Worm (Caenorhabditis elegans) whole organism, young adult: ENCODE measurements around the gene C17H11.5.
A peak's percentile ranks its signal among the peaks of the same experiment; 100 is the strongest.

Experiments used
- B0336.3 ChIP-seq: fragments of 200-800 bp; sonication (Bioruptor generic); IDR thresholded peaks from 2 replicates; pipeline ENCODE4 v1.3.6; 2022; ENCODE audit warnings: missing genetic modification characterization, missing compliant biosample characterization
- C17E4.6 ChIP-seq: fragments of 200-800 bp; sonication (Bioruptor generic); IDR thresholded peaks from 2 replicates; pipeline ENCODE4 v1.3.6; 2022; ENCODE audit warnings: missing genetic modification reagents, missing genetic modification characterization, missing compliant biosample characterization
- D2030.7 ChIP-seq: fragments of 200-800 bp; sonication (Bioruptor generic); IDR thresholded peaks from 2 replicates; pipeline ENCODE4 v1.3.6; 2022; ENCODE audit warnings: missing genetic modification reagents, missing genetic modification characterization, missing compliant biosample characterization
- F37B4.10 ChIP-seq: fragments of 200-800 bp; sonication (Bioruptor generic); IDR thresholded peaks from 2 replicates; pipeline ENCODE4 v1.3.6; 2022; ENCODE audit warnings: missing genetic modification characterization, missing compliant biosample characterization
- F39B2.1 ChIP-seq: fragments of 200-800 bp; sonication (Bioruptor generic); IDR thresholded peaks from 2 replicates; pipeline ENCODE4 v1.3.6; 2022; ENCODE audit warnings: missing genetic modification reagents, missing genetic modification characterization, missing compliant biosample characterization
- F49E8.2 ChIP-seq: sonication (generic microtip); optimal IDR thresholded peaks from 3 replicates; lab custom pipeline; 2017; ENCODE audit warnings: missing genetic modification characterization, mild to moderate bottlenecking, missing compliant biosample characterization, antibody characterized with exemption, moderate library complexity; ENCODE audit not compliant: insufficient read depth
- F57A8.1 ChIP-seq: fragments of 200-800 bp; sonication (Bioruptor generic); optimal IDR thresholded peaks from 2 replicates; lab custom pipeline; 2018; ENCODE audit warnings: mild to moderate bottlenecking, missing genetic modification characterization, moderate library complexity, missing compliant biosample characterization
- K11D2.4 ChIP-seq: fragments of 200-800 bp; sonication (Bioruptor generic); IDR thresholded peaks from 2 replicates; pipeline ENCODE4 v1.3.6; 2022; ENCODE audit warnings: missing genetic modification reagents, missing genetic modification characterization, missing compliant biosample characterization
- Y79H2A.3 ChIP-seq: fragments of 200-800 bp; sonication (Bioruptor generic); conservative IDR thresholded peaks from 2 replicates; pipeline ENCODE4 v1.3.6; 2022; ENCODE audit warnings: missing genetic modification reagents, missing genetic modification characterization, missing compliant biosample characterization
- ZK185.1 ChIP-seq: sonication (generic microtip); optimal IDR thresholded peaks from 2 replicates; lab custom pipeline; 2016; ENCODE audit warnings: mild to moderate bottlenecking, missing genetic modification characterization, missing compliant biosample characterization; ENCODE audit not compliant: poor library complexity, severe bottlenecking
- akir-1 ChIP-seq: fragments of 200-800 bp; sonication (Bioruptor generic); optimal IDR thresholded peaks from 2 replicates; lab custom pipeline; 2018; ENCODE audit warnings: mild to moderate bottlenecking, missing genetic modification characterization, moderate library complexity, missing compliant biosample characterization
- attf-6 ChIP-seq: fragments of 200-800 bp; sonication (Bioruptor generic); IDR thresholded peaks from 2 replicates; pipeline ENCODE4 v1.3.6; 2022; ENCODE audit warnings: missing genetic modification reagents, missing genetic modification characterization, missing compliant biosample characterization
- bed-1 ChIP-seq: fragments of 200-800 bp; sonication (Bioruptor generic); IDR thresholded peaks from 2 replicates; pipeline ENCODE4 v1.3.6; 2022; ENCODE audit warnings: missing genetic modification reagents, missing genetic modification characterization, missing compliant biosample characterization
- ccch-3 ChIP-seq: fragments of 200-800 bp; sonication (Bioruptor generic); optimal IDR thresholded peaks from 2 replicates; lab custom pipeline; 2018; ENCODE audit warnings: mild to moderate bottlenecking, missing genetic modification characterization, missing compliant biosample characterization
- ceh-27 ChIP-seq: fragments of 200-800 bp; sonication (Bioruptor generic); optimal IDR thresholded peaks from 2 replicates; lab custom pipeline; 2018; ENCODE audit warnings: mild to moderate bottlenecking, missing genetic modification characterization, moderate library complexity, missing compliant biosample characterization
- ceh-40 ChIP-seq: fragments of 200-800 bp; sonication (Bioruptor generic); IDR thresholded peaks from 2 replicates; pipeline ENCODE4 v1.3.6; 2022; ENCODE audit warnings: missing genetic modification characterization, missing compliant biosample characterization
- ceh-58 ChIP-seq: fragments of 200-800 bp; sonication (Bioruptor generic); IDR thresholded peaks from 2 replicates; pipeline ENCODE4 v1.3.6; 2022; ENCODE audit warnings: missing genetic modification characterization, missing compliant biosample characterization
- chd-7 ChIP-seq: sonication (generic microtip); optimal IDR thresholded peaks from 2 replicates; lab custom pipeline; 2016; ENCODE audit warnings: mild to moderate bottlenecking, missing genetic modification characterization, moderate library complexity, missing compliant biosample characterization
- dpff-1 ChIP-seq: sonication (generic microtip); optimal IDR thresholded peaks from 2 replicates; lab custom pipeline; 2017; ENCODE audit warnings: mild to moderate bottlenecking, missing genetic modification characterization, missing compliant biosample characterization
- dpl-1 ChIP-seq: fragments of 150-350 bp; optimal IDR thresholded peaks from 2 replicates; lab custom pipeline; 2014; ENCODE audit warnings: missing biosample characterization, missing genetic modification reagents, missing genetic modification characterization
- egl-18 ChIP-seq: fragments of 200-800 bp; sonication (Bioruptor generic); IDR thresholded peaks from 2 replicates; pipeline ENCODE4 v1.3.6; 2022; ENCODE audit warnings: missing genetic modification reagents, missing genetic modification characterization, missing compliant biosample characterization
- egl-44 ChIP-seq: fragments of 200-800 bp; sonication (Bioruptor generic); IDR thresholded peaks from 2 replicates; pipeline ENCODE4 v1.3.6; 2022; ENCODE audit warnings: missing genetic modification reagents, missing genetic modification characterization, missing compliant biosample characterization
- ekl-4 ChIP-seq: fragments of 200-800 bp; sonication (Bioruptor generic); IDR thresholded peaks from 2 replicates; pipeline ENCODE4 v1.3.6; 2022; ENCODE audit warnings: missing genetic modification reagents, missing genetic modification characterization, missing compliant biosample characterization
- ets-4 ChIP-seq: fragments of 200-800 bp; sonication (Bioruptor generic); optimal IDR thresholded peaks from 2 replicates; lab custom pipeline; 2018; ENCODE audit warnings: mild to moderate bottlenecking, missing genetic modification characterization, missing compliant biosample characterization
- hlh-12 ChIP-seq: sonication (generic microtip); optimal IDR thresholded peaks from 2 replicates; lab custom pipeline; 2016; ENCODE audit warnings: missing genetic modification characterization, missing compliant biosample characterization
- hlh-26 ChIP-seq: fragments of 200-800 bp; sonication (Bioruptor generic); conservative IDR thresholded peaks from 2 replicates; pipeline ENCODE4 v1.3.6; 2022; ENCODE audit warnings: missing genetic modification reagents, missing genetic modification characterization, missing compliant biosample characterization
- hmg-1.2 ChIP-seq: fragments of 200-800 bp; sonication (Bioruptor generic); IDR thresholded peaks from 2 replicates; pipeline ENCODE4 v1.3.6; 2022; ENCODE audit warnings: missing genetic modification reagents, missing genetic modification characterization, missing compliant biosample characterization
- hrde-1 ChIP-seq: sonication (generic microtip); optimal IDR thresholded peaks from 2 replicates; lab custom pipeline; 2016; ENCODE audit warnings: missing genetic modification characterization, mild to moderate bottlenecking, missing compliant biosample characterization, moderate library complexity, missing genotype, missing genetic modification reagents, borderline replicate concordance
- lin-35 ChIP-seq, 3 experiments: fragments of 150-350 bp in 2 of 3; sonication (generic microtip) in 1 of 3; optimal IDR thresholded peaks; 2 replicates each; lab custom pipeline; 2014 to 2018; ENCODE audit warnings: missing biosample characterization in 3 of 3, missing genetic modification characterization in 3 of 3, missing genetic modification reagents in 3 of 3
- lin-54 ChIP-seq: fragments of 200-800 bp; sonication (Bioruptor generic); optimal IDR thresholded peaks from 2 replicates; lab custom pipeline; 2018; ENCODE audit warnings: mild to moderate bottlenecking, missing genetic modification characterization, missing compliant biosample characterization
- nfyb-1 ChIP-seq: fragments of 200-800 bp; sonication (Bioruptor generic); IDR thresholded peaks from 2 replicates; pipeline ENCODE4 v1.3.6; 2022; ENCODE audit warnings: missing genetic modification reagents, missing genetic modification characterization, missing compliant biosample characterization
- nhr-120 ChIP-seq: fragments of 200-800 bp; sonication (Bioruptor generic); IDR thresholded peaks from 2 replicates; pipeline ENCODE4 v1.3.6; 2022; ENCODE audit warnings: missing genetic modification characterization, missing compliant biosample characterization
- nhr-27 ChIP-seq: fragments of 200-800 bp; sonication (Bioruptor generic); optimal IDR thresholded peaks from 2 replicates; lab custom pipeline; 2018; ENCODE audit warnings: mild to moderate bottlenecking, missing genetic modification characterization, moderate library complexity, missing compliant biosample characterization
- nhr-90 ChIP-seq: sonication (generic microtip); optimal IDR thresholded peaks from 2 replicates; lab custom pipeline; 2016; ENCODE audit warnings: missing genotype, mild to moderate bottlenecking, missing genetic modification characterization, missing compliant biosample characterization
- rcor-1 ChIP-seq: fragments of 200-800 bp; sonication (Bioruptor generic); IDR thresholded peaks from 2 replicates; pipeline ENCODE4 v1.3.6; 2022; ENCODE audit warnings: missing genetic modification reagents, missing genetic modification characterization, missing compliant biosample characterization
- rec-8 ChIP-seq, 2 experiments: sonication (generic microtip); optimal IDR thresholded peaks; 2 replicates each; lab custom pipeline; 2016; ENCODE audit warnings: mild to moderate bottlenecking in 2 of 2, missing genetic modification characterization in 2 of 2, missing genetic modification reagents in 2 of 2, missing genotype in 2 of 2, missing biosample characterization in 1 of 2, missing compliant biosample characterization in 1 of 2, moderate library complexity in 1 of 2
- snpc-3.4 ChIP-seq: sonication (generic microtip); optimal IDR thresholded peaks from 2 replicates; lab custom pipeline; 2017; ENCODE audit warnings: missing genetic modification characterization, mild to moderate bottlenecking, missing compliant biosample characterization, antibody characterized with exemption, moderate library complexity, missing genotype, missing genetic modification reagents
- somi-1 ChIP-seq: fragments of 200-800 bp; sonication (Bioruptor generic); optimal IDR thresholded peaks from 2 replicates; lab custom pipeline; 2018; ENCODE audit warnings: mild to moderate bottlenecking, missing genetic modification characterization, missing compliant biosample characterization
- tbp1 ChIP-seq: fragments of 200-800 bp; sonication (Bioruptor generic); optimal IDR thresholded peaks from 2 replicates; lab custom pipeline; 2018; ENCODE audit warnings: mild to moderate bottlenecking, missing genetic modification characterization, missing compliant biosample characterization
- tbx-9 ChIP-seq: sonication (generic microtip); optimal IDR thresholded peaks from 2 replicates; lab custom pipeline; 2016; ENCODE audit warnings: borderline replicate concordance, missing genetic modification characterization, inconsistent platforms, missing compliant biosample characterization
- unc-130 ChIP-seq: sonication (generic microtip); optimal IDR thresholded peaks from 2 replicates; lab custom pipeline; 2016; ENCODE audit warnings: missing genetic modification reagents, missing genetic modification characterization, missing compliant biosample characterization
- zim-3 ChIP-seq: sonication (generic microtip); optimal IDR thresholded peaks from 2 replicates; lab custom pipeline; 2017; ENCODE audit warnings: mild to moderate bottlenecking, missing genetic modification characterization, moderate library complexity, missing compliant biosample characterization
- ztf-22 ChIP-seq: fragments of 200-800 bp; sonication (Bioruptor generic); optimal IDR thresholded peaks from 2 replicates; lab custom pipeline; 2018; ENCODE audit warnings: mild to moderate bottlenecking, missing genetic modification characterization, moderate library complexity, missing compliant biosample characterization
- ztf-26 ChIP-seq: sonication (generic microtip); optimal IDR thresholded peaks from 2 replicates; lab custom pipeline; 2017; ENCODE audit warnings: missing genetic modification characterization, missing compliant biosample characterization
- ztf-28 ChIP-seq: fragments of 200-800 bp; sonication (Bioruptor generic); IDR thresholded peaks from 2 replicates; pipeline ENCODE4 v1.3.6; 2022; ENCODE audit warnings: missing genetic modification reagents, missing genetic modification characterization, missing compliant biosample characterization
- ztf-3 ChIP-seq: fragments of 200-800 bp; sonication (Bioruptor generic); optimal IDR thresholded peaks from 2 replicates; lab custom pipeline; 2018; ENCODE audit warnings: mild to moderate bottlenecking, missing genetic modification characterization, missing compliant biosample characterization
- ztf-6 ChIP-seq: fragments of 200-800 bp; sonication (Bioruptor generic); IDR thresholded peaks from 2 replicates; pipeline ENCODE4 v1.3.6; 2022; ENCODE audit warnings: missing genetic modification reagents, missing genetic modification characterization, missing compliant biosample characterization

C17H11.5 gene

ce11 chrX:8157132-8157531 lies 27.8 kb downstream of the C17H11.5 start:
- no peak for TF ChIP-seq F37B4.10 (GFP tag; lab: Robert Waterston, UW)
- TF ChIP-seq C17E4.6 (GFP tag; lab: Robert Waterston, UW): no peak
- no peak for TF ChIP-seq B0336.3 (GFP tag; lab: Robert Waterston, UW)
- peak; percentile 97 for TF ChIP-seq F39B2.1 (GFP tag; lab: Robert Waterston, UW)
- TF ChIP-seq, all 124 proteins: peak for 1

- TF ChIP-seq ccch-3: no peak
- peak; percentile 78 for TF ChIP-seq snpc-3.4 (tag; lab: Kevin White, UChicago)
- peak; percentile 61 for TF ChIP-seq rcor-1 (GFP tag; lab: Robert Waterston, UW)
- TF ChIP-seq ets-4: no peak
- peak; percentile 71 for TF ChIP-seq hmg-1.2 (GFP tag; lab: Robert Waterston, UW)
- no peak for TF ChIP-seq egl-44 (GFP tag; lab: Robert Waterston, UW)
- no peak for TF ChIP-seq nhr-120
- no peak for TF ChIP-seq F49E8.2 (tag; lab: Kevin White, UChicago)
- no peak for TF ChIP-seq B0336.3 (GFP tag; lab: Robert Waterston, UW)
- TF ChIP-seq ekl-4 (GFP tag; lab: Robert Waterston, UW): no peak; the same call in 1 of the 2 replicates
- TF ChIP-seq D2030.7 (GFP tag; lab: Robert Waterston, UW): peak; percentile 80
- no peak for TF ChIP-seq ztf-28
- TF ChIP-seq ceh-40 (GFP tag; lab: Robert Waterston, UW): no peak
- TF ChIP-seq dpl-1 (GFP tag; lab: Kevin White, UChicago): no peak
- TF ChIP-seq F57A8.1: no peak
- TF ChIP-seq nhr-27 (tag; lab: Kevin White, UChicago): no peak
- no peak for TF ChIP-seq K11D2.4
- no peak for TF ChIP-seq somi-1 (GFP tag; lab: Kevin White, UChicago)
- peak; percentile 23 for TF ChIP-seq lin-54 (GFP tag; lab: Kevin White, UChicago)
- TF ChIP-seq ztf-6: no peak
- no peak for TF ChIP-seq unc-130
- TF ChIP-seq F39B2.1 (GFP tag; lab: Robert Waterston, UW): no peak
- TF ChIP-seq tbx-9 (tag; lab: Kevin White, UChicago): no peak
- no peak for TF ChIP-seq ceh-27 (GFP tag; lab: Kevin White, UChicago)
- no peak for TF ChIP-seq chd-7 (tag; lab: Kevin White, UChicago)
- no peak for TF ChIP-seq hrde-1 (tag; lab: Kevin White, UChicago)
- TF ChIP-seq ztf-26 (tag; lab: Kevin White, UChicago): no peak
- no peak for TF ChIP-seq lin-35 (GFP tag; optimal IDR thresholded peaks at IDR 0.05; lab: Kevin White, UChicago)
- TF ChIP-seq ZK185.1 (tag; lab: Kevin White, UChicago): peak; percentile 70
- TF ChIP-seq Y79H2A.3 (GFP tag; lab: Robert Waterston, UW): no peak
- TF ChIP-seq hlh-12 (tag; lab: Kevin White, UChicago): no peak
- TF ChIP-seq tbp1 (GFP tag; lab: Kevin White, UChicago): peak; percentile 92
- TF ChIP-seq hlh-26 (GFP tag; lab: Robert Waterston, UW): no peak
- no peak for TF ChIP-seq dpff-1 (tag; lab: Kevin White, UChicago)
- TF ChIP-seq ztf-22 (GFP tag; lab: Kevin White, UChicago): no peak
- no peak for TF ChIP-seq nhr-90
- TF ChIP-seq rec-8 (tag; optimal IDR thresholded peaks at IDR 0.05; lab: Kevin White, UChicago): peak in 1 of 2 experiments; percentile 2
- no peak for TF ChIP-seq bed-1 (GFP tag; lab: Robert Waterston, UW)
- no peak for TF ChIP-seq attf-6 (GFP tag; lab: Robert Waterston, UW)
- no peak for TF ChIP-seq akir-1 (GFP tag; lab: Kevin White, UChicago)
- TF ChIP-seq egl-18 (GFP tag; lab: Robert Waterston, UW): no peak
- TF ChIP-seq nfyb-1 (GFP tag; lab: Robert Waterston, UW): no peak
- TF ChIP-seq ztf-3 (GFP tag; lab: Kevin White, UChicago): no peak
- no peak for TF ChIP-seq zim-3 (tag; lab: Kevin White, UChicago)
- no peak for TF ChIP-seq ceh-58
Observed at ce11 chrX:8156502-8156901, 28.4 kb downstream of the C17H11.5 start.
